Fruit fly (Drosophila melanogaster): Measurements from ENCODE around the gene Cox10.
A peak's percentile ranks its signal among the peaks of the same experiment; 100 is the strongest.

dm6 chr2L:10339841-10340240 lies 8.6 kb downstream of the Cox10 start:
- TF ChIP-seq kay (GFP tag; ENCODE audit: borderline replicate concordance) (peak; percentile 72), cic (GFP tag; optimal IDR thresholded peaks at IDR 0.05) (no peak), CG12768 (GFP tag; optimal IDR thresholded peaks at IDR 0.05) (no peak), CG1620 (GFP tag; optimal IDR thresholded peaks at IDR 0.05) (no peak), CG7045 (GFP tag; optimal IDR thresholded peaks at IDR 0.05) (no peak), CG7101 (tag; optimal IDR thresholded peaks at IDR 0.05) (no peak), toe (GFP tag; optimal IDR thresholded peaks at IDR 0.05) (no peak), CG33017 (tag; optimal IDR thresholded peaks at IDR 0.05) (no peak), bab1 (GFP tag; optimal IDR thresholded peaks at IDR 0.05) (no peak)

Data from whole organism, adult.